Fruit fly (Drosophila melanogaster) whole organism, embryonic: ENCODE data around the gene ohgt.
A peak's percentile ranks its signal among the peaks of the same experiment; 100 is the strongest.

Source experiments
- Antp ChIP-seq: fragments of 200-800 bp; sonication (Bioruptor generic); optimal IDR thresholded peaks from 3 replicates; lab custom pipeline; 2016; ENCODE audit warnings: missing biosample characterization, missing genetic modification characterization
- Blimp-1 ChIP-seq: fragments of 200-800 bp; sonication (Bioruptor generic); optimal IDR thresholded peaks from 3 replicates; lab custom pipeline; 2018; ENCODE audit warnings: missing biosample characterization, missing genetic modification characterization, mild to moderate bottlenecking, moderate library complexity, missing genetic modification reagents
- CG1024 ChIP-seq: fragments of 200-800 bp; sonication (Bioruptor generic); IDR thresholded peaks from 2 replicates; pipeline ENCODE4 v1.3.6; 2022; ENCODE audit warnings: missing biosample characterization, missing genetic modification characterization
- CG10321 ChIP-seq: fragments of 200-800 bp; sonication (Bioruptor generic); IDR thresholded peaks from 2 replicates; pipeline ENCODE4 v1.3.6; 2022; ENCODE audit warnings: missing biosample characterization, missing genetic modification characterization
- CG11085 ChIP-seq: fragments of 200-800 bp; sonication (Bioruptor generic); IDR thresholded peaks from 2 replicates; pipeline ENCODE4 v1.3.6; 2022; ENCODE audit warnings: missing biosample characterization, missing genetic modification characterization
- CG12659 ChIP-seq: fragments of 200-800 bp; sonication (Bioruptor generic); optimal IDR thresholded peaks from 3 replicates; lab custom pipeline; 2017; ENCODE audit warnings: mild to moderate bottlenecking, missing biosample characterization, missing genetic modification reagents, missing genetic modification characterization
- CG12769 ChIP-seq: fragments of 200-800 bp; sonication (Bioruptor generic); optimal IDR thresholded peaks from 2 replicates; lab custom pipeline; 2019; ENCODE audit warnings: missing biosample characterization, mild to moderate bottlenecking, missing genetic modification characterization, moderate library complexity
- CG15269 ChIP-seq: fragments of 200-800 bp; sonication (Bioruptor generic); optimal IDR thresholded peaks from 2 replicates; lab custom pipeline; 2018; ENCODE audit warnings: missing biosample characterization, mild to moderate bottlenecking, missing genetic modification characterization, moderate library complexity
- CG17361 ChIP-seq: fragments of 200-800 bp; sonication (Bioruptor generic); IDR thresholded peaks from 3 replicates; pipeline ENCODE4 v1.3.6; 2022; ENCODE audit warnings: missing biosample characterization, missing genetic modification characterization
- CG18619 ChIP-seq: fragments of 200-800 bp; sonication (Bioruptor generic); optimal IDR thresholded peaks from 3 replicates; lab custom pipeline; 2017; ENCODE audit warnings: missing biosample characterization, mild to moderate bottlenecking, missing genetic modification characterization
- CG2712 ChIP-seq: fragments of 200-800 bp; optimal IDR thresholded peaks from 3 replicates; lab custom pipeline; 2019; ENCODE audit warnings: missing biosample characterization, mild to moderate bottlenecking, missing genetic modification characterization, moderate library complexity
- CG30403 ChIP-seq: fragments of 200-800 bp; sonication (Bioruptor generic); optimal IDR thresholded peaks from 3 replicates; lab custom pipeline; 2016; ENCODE audit warnings: missing biosample characterization, missing genetic modification characterization
- CG31224 ChIP-seq: fragments of 200-800 bp; sonication (Bioruptor generic); IDR thresholded peaks from 2 replicates; pipeline ENCODE4 v1.3.6; 2022; ENCODE audit warnings: missing biosample characterization, missing genetic modification characterization
- CG3407 ChIP-seq: fragments of 200-800 bp; sonication (Bioruptor generic); optimal IDR thresholded peaks from 2 replicates; lab custom pipeline; 2018; ENCODE audit warnings: missing biosample characterization, mild to moderate bottlenecking, missing genetic modification characterization
- CG6765 ChIP-seq: fragments of 200-800 bp; sonication (Bioruptor generic); optimal IDR thresholded peaks from 3 replicates; lab custom pipeline; 2017; ENCODE audit warnings: missing biosample characterization, mild to moderate bottlenecking, missing genetic modification characterization
- CG8388 ChIP-seq: fragments of 200-800 bp; sonication (Bioruptor generic); optimal IDR thresholded peaks from 2 replicates; lab custom pipeline; 2019; ENCODE audit warnings: missing biosample characterization, mild to moderate bottlenecking, missing genetic modification characterization, moderate library complexity
- CG9932 ChIP-seq: fragments of 200-800 bp; sonication (Bioruptor generic); IDR thresholded peaks from 2 replicates; pipeline ENCODE4 v1.3.6; 2022; ENCODE audit warnings: missing biosample characterization, missing genetic modification characterization
- CrebB ChIP-seq: fragments of 200-800 bp; sonication (Bioruptor generic); optimal IDR thresholded peaks from 3 replicates; lab custom pipeline; 2018; ENCODE audit warnings: missing biosample characterization, mild to moderate bottlenecking, missing genetic modification characterization
- D19A ChIP-seq: fragments of 200-800 bp; optimal IDR thresholded peaks from 3 replicates; lab custom pipeline; 2019; ENCODE audit warnings: missing biosample characterization, mild to moderate bottlenecking, missing genetic modification characterization, moderate library complexity
- Dip3 ChIP-seq: fragments of 200-800 bp; sonication (Bioruptor generic); optimal IDR thresholded peaks from 3 replicates; lab custom pipeline; 2016; ENCODE audit warnings: missing biosample characterization, missing genetic modification characterization
- H2.0 ChIP-seq: fragments of 200-800 bp; sonication (Bioruptor generic); IDR thresholded peaks from 2 replicates; pipeline ENCODE4 v1.3.6; 2022; ENCODE audit warnings: missing biosample characterization, missing genetic modification characterization
- HmgZ ChIP-seq: fragments of 200-800 bp; sonication (Bioruptor generic); optimal IDR thresholded peaks from 2 replicates; lab custom pipeline; 2018; ENCODE audit warnings: missing biosample characterization, mild to moderate bottlenecking, missing genetic modification characterization
- Hr51 ChIP-seq, 2 experiments: fragments of 200-800 bp; sonication (Bioruptor generic); optimal IDR thresholded peaks; 2 replicates in 1 of 2; 3 replicates in 1 of 2; lab custom pipeline; 2016 to 2018; ENCODE audit warnings: missing biosample characterization in 2 of 2, missing genetic modification characterization in 2 of 2, mild to moderate bottlenecking in 1 of 2, moderate library complexity in 1 of 2
- Jarid2 ChIP-seq: fragments of 200-800 bp; sonication (Bioruptor generic); optimal IDR thresholded peaks from 3 replicates; lab custom pipeline; 2017; ENCODE audit warnings: mild to moderate bottlenecking, missing biosample characterization, missing genetic modification reagents, missing genetic modification characterization
- Lim3 ChIP-seq: fragments of 200-800 bp; sonication (Bioruptor generic); IDR thresholded peaks from 2 replicates; pipeline ENCODE4 v1.3.6; 2022; ENCODE audit warnings: missing biosample characterization, missing genetic modification characterization
- Lpt ChIP-seq: fragments of >200 bp; optimal IDR thresholded peaks from 2 replicates; lab custom pipeline; 2018; ENCODE audit warnings: missing biosample characterization, missing genetic modification characterization
- Med ChIP-seq: fragments of 200-800 bp; sonication (Bioruptor generic); peaks from one replicate; lab custom pipeline; 2016; ENCODE audit warnings: missing biosample characterization, missing genetic modification characterization, mild to moderate bottlenecking, inconsistent platforms, moderate library complexity
- NFAT ChIP-seq: fragments of 200-800 bp; sonication (Bioruptor generic); IDR thresholded peaks from 2 replicates; pipeline ENCODE4 v1.3.6; 2022; ENCODE audit warnings: missing biosample characterization, missing genetic modification characterization
- PHDP ChIP-seq: fragments of 200-800 bp; sonication (Bioruptor generic); optimal IDR thresholded peaks from 3 replicates; lab custom pipeline; 2018; ENCODE audit warnings: missing biosample characterization, mild to moderate bottlenecking, missing genetic modification characterization, moderate library complexity
- Pdp1 ChIP-seq, 2 experiments: fragments of 200-800 bp; sonication (Bioruptor generic); optimal IDR thresholded peaks; 3 replicates each; lab custom pipeline; 2016; ENCODE audit warnings: missing biosample characterization in 2 of 2, missing genetic modification characterization in 2 of 2, mild to moderate bottlenecking in 1 of 2, moderate library complexity in 1 of 2
- Side ChIP-seq: fragments of 200-800 bp; sonication (Bioruptor generic); optimal IDR thresholded peaks from 2 replicates; lab custom pipeline; 2016; ENCODE audit warnings: missing biosample characterization, missing genetic modification characterization
- Sin3A ChIP-seq: fragments of >200 bp; optimal IDR thresholded peaks from 2 replicates; lab custom pipeline; 2018
- al ChIP-seq: fragments of 200-800 bp; sonication (Bioruptor generic); IDR thresholded peaks from 2 replicates; pipeline ENCODE4 v1.3.6; 2022; ENCODE audit warnings: missing biosample characterization, missing genetic modification characterization
- bigmax ChIP-seq: fragments of 200-800 bp; sonication (Bioruptor generic); optimal IDR thresholded peaks from 2 replicates; lab custom pipeline; 2018; ENCODE audit warnings: missing biosample characterization, mild to moderate bottlenecking, missing genetic modification characterization
- bsh ChIP-seq, 2 experiments: fragments of 200-800 bp; sonication (Bioruptor generic); optimal IDR thresholded peaks; 2 replicates each; lab custom pipeline; 2017 to 2018; ENCODE audit warnings: mild to moderate bottlenecking in 2 of 2, missing biosample characterization in 2 of 2, missing genetic modification characterization in 2 of 2, moderate library complexity in 1 of 2
- cg ChIP-seq: fragments of 200-800 bp; sonication (Bioruptor generic); optimal IDR thresholded peaks from 3 replicates; lab custom pipeline; 2019; ENCODE audit warnings: missing biosample characterization, mild to moderate bottlenecking, missing genetic modification characterization, moderate library complexity
- croc ChIP-seq: fragments of 200-800 bp; sonication (Bioruptor generic); conservative IDR thresholded peaks from 3 replicates; pipeline ENCODE4 v1.3.6; 2022; ENCODE audit warnings: missing biosample characterization, missing genetic modification characterization
- crol ChIP-seq: fragments of 200-800 bp; sonication (Bioruptor generic); IDR thresholded peaks from 2 replicates; pipeline ENCODE4 v1.3.6; 2022; ENCODE audit warnings: missing biosample characterization, missing genetic modification characterization
- dmrt99B ChIP-seq: fragments of 200-800 bp; sonication (Bioruptor generic); optimal IDR thresholded peaks from 2 replicates; lab custom pipeline; 2018; ENCODE audit warnings: missing biosample characterization, mild to moderate bottlenecking, missing genetic modification characterization, moderate library complexity
- emc ChIP-seq: fragments of 200-800 bp; sonication (Bioruptor generic); optimal IDR thresholded peaks from 2 replicates; lab custom pipeline; 2016; ENCODE audit warnings: missing biosample characterization, missing genetic modification characterization
- gem ChIP-seq: fragments of 200-800 bp; sonication (Bioruptor generic); optimal IDR thresholded peaks from 2 replicates; lab custom pipeline; 2019; ENCODE audit warnings: missing biosample characterization, mild to moderate bottlenecking, missing genetic modification characterization, moderate library complexity
- grau ChIP-seq: fragments of 200-800 bp; optimal IDR thresholded peaks from 3 replicates; lab custom pipeline; 2019; ENCODE audit warnings: missing biosample characterization, mild to moderate bottlenecking, missing genetic modification characterization, moderate library complexity
- hbn ChIP-seq: fragments of 200-800 bp; sonication (Bioruptor generic); IDR thresholded peaks from 2 replicates; pipeline ENCODE4 v1.3.6; 2022; ENCODE audit warnings: missing biosample characterization, missing genetic modification characterization; ENCODE audit not compliant: partially characterized antibody
- nerfin-2 ChIP-seq: fragments of 200-800 bp; sonication (Bioruptor generic); IDR thresholded peaks from 2 replicates; pipeline ENCODE4 v1.3.6; 2022; ENCODE audit warnings: missing biosample characterization, missing genetic modification characterization; ENCODE audit not compliant: partially characterized antibody
- sqz ChIP-seq: fragments of 200-800 bp; sonication (Bioruptor generic); optimal IDR thresholded peaks from 3 replicates; lab custom pipeline; 2018; ENCODE audit warnings: missing biosample characterization, mild to moderate bottlenecking, missing genetic modification characterization
- tap ChIP-seq: fragments of 200-800 bp; optimal IDR thresholded peaks from 3 replicates; lab custom pipeline; 2019; ENCODE audit warnings: missing biosample characterization, mild to moderate bottlenecking, missing genetic modification characterization, moderate library complexity
- toy ChIP-seq: fragments of 200-800 bp; sonication (Bioruptor generic); IDR thresholded peaks from 2 replicates; pipeline ENCODE4 v1.3.6; 2022; ENCODE audit warnings: missing biosample characterization, missing genetic modification characterization
- tx ChIP-seq: fragments of 200-800 bp; sonication (Bioruptor generic); optimal IDR thresholded peaks from 2 replicates; lab custom pipeline; 2016; ENCODE audit warnings: missing biosample characterization, missing genetic modification characterization
- yki ChIP-seq: fragments of >200 bp; optimal IDR thresholded peaks from 3 replicates; lab custom pipeline; 2018
- zen ChIP-seq: fragments of 200-800 bp; sonication (Bioruptor generic); optimal IDR thresholded peaks from 3 replicates; lab custom pipeline; 2018; ENCODE audit warnings: missing biosample characterization, mild to moderate bottlenecking, missing genetic modification characterization, moderate library complexity

The ohgt gene

DNA sequence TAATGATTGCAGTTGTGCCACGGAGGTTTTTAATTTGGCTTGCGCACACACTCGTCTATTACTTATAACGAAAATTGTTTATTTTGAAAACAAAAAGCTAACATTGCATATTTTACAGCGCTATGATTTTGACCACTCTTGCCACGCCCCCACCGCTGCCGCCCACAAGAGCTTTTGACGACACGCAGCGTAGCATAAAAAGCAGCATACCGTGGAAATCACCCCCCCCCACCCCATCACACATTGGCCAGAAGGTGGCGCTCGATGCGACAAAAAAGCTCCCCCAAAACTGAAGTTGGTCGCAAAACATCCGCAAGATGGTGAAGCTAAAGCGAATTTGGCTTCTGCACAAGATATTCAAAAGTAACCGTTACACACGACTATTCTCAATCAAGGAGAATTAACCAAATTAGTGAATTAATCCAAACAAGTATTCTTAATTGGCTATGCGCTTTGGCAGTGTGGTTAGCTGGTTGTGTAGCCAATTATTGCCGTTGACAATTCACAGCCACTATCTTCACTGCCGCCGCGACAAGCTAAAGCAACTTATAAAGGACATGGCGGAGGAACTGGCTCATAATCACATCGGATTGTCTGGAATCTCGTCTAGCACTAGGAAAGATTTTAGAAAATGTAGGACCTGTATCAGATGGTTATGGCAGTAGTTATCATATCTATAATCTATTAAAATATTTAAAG lies 51.6 kb downstream of the ohgt start (continued):
- TF ChIP-seq hbn (0 out of 2 replicates have a peak, but pooled peaks have one; percentile 17), Sin3A (lab: Kevin White, UChicago) (no peak), CG1024 (GFP tag; lab: Robert Waterston, UW) (no peak), CrebB (peak; percentile 3), crol (GFP tag; lab: Robert Waterston, UW) (peak; percentile 98), tap (tag; lab: Kevin White, UChicago) (no peak), zen (tag; lab: Kevin White, UChicago) (no peak), D19A (tag; lab: Kevin White, UChicago) (no peak), emc (no peak), CG3407 (GFP tag; lab: Kevin White, UChicago) (no peak), CG30403 (GFP tag; lab: Kevin White, UChicago) (peak; percentile 18), grau (peak; percentile 36), dmrt99B (tag; lab: Kevin White, UChicago) (peak; percentile 1), toy (no peak), CG11085 (peak; percentile 16; the same call in 1 of the 2 replicates), CG8388 (no peak), Jarid2 (GFP tag; lab: Kevin White, UChicago) (no peak), CG12769 (peak; percentile 55), croc (GFP tag; lab: Robert Waterston, UW) (no peak), bigmax (GFP tag; lab: Kevin White, UChicago) (no peak), CG31224 (GFP tag; lab: Robert Waterston, UW) (no peak), sqz (GFP tag; lab: Kevin White, UChicago) (no peak), CG12659 (GFP tag; lab: Kevin White, UChicago) (peak; percentile 52), Pdp1 (GFP tag; optimal IDR thresholded peaks at IDR 0.05; lab: Kevin White, UChicago) (peak; percentile 13 to 19), gem (tag; lab: Kevin White, UChicago) (peak; percentile 35), Hr51 (GFP tag; optimal IDR thresholded peaks at IDR 0.05; lab: Kevin White, UChicago) (peak in 1 of 2 experiments; percentile 24), bsh (GFP tag; optimal IDR thresholded peaks at IDR 0.05; lab: Kevin White, UChicago) (peak in 1 of 2 experiments; percentile 11), Dip3 (GFP tag; lab: Kevin White, UChicago) (no peak), CG6765 (GFP tag; lab: Kevin White, UChicago) (no peak), NFAT (peak; percentile 54), CG15269 (tag; lab: Kevin White, UChicago) (peak; percentile 43), Med (GFP tag; lab: Kevin White, UChicago) (peak; percentile 94), CG2712 (tag; lab: Kevin White, UChicago) (peak; percentile 6), cg (no peak), HmgZ (peak; percentile 74), PHDP (peak; percentile 6), CG17361 (GFP tag; lab: Robert Waterston, UW) (no peak), Antp (GFP tag; lab: Kevin White, UChicago) (peak; percentile 64), Blimp-1 (GFP tag; lab: Kevin White, UChicago) (no peak), H2.0 (GFP tag; lab: Robert Waterston, UW) (0 out of 2 replicates have a peak, but pooled peaks have one; percentile 17), nerfin-2 (peak; percentile 29; the same call in 1 of the 2 replicates), Side (GFP tag; lab: Kevin White, UChicago) (peak; percentile 63), CG9932 (GFP tag; lab: Robert Waterston, UW) (peak; percentile 68), Lim3 (GFP tag; lab: Robert Waterston, UW) (no peak), al (GFP tag; lab: Robert Waterston, UW) (no peak), Lpt (GFP tag; lab: Kevin White, UChicago) (no peak), yki (lab: Kevin White, UChicago) (no peak), tx (GFP tag; lab: Kevin White, UChicago) (no peak), CG10321 (GFP tag; lab: Robert Waterston, UW) (0 out of 2 replicates have a peak, but pooled peaks have one; percentile 33), CG18619 (GFP tag; lab: Kevin White, UChicago) (no peak)
